Fruit fly (Drosophila melanogaster) whole organism, embryonic: ENCODE measurements around the gene NimB3.
A peak's percentile ranks its signal among the peaks of the same experiment; 100 is the strongest.

Source experiments
- Awh ChIP-seq: fragments of 200-800 bp; sonication (Bioruptor generic); IDR thresholded peaks from 2 replicates; pipeline ENCODE4, ENCODE4 v1.3.6; 2022; ENCODE audit warnings: missing biosample characterization, missing genetic modification characterization
- C15 ChIP-seq: fragments of 200-800 bp; sonication (Bioruptor generic); IDR thresholded peaks from 3 replicates; pipeline ENCODE4 v1.3.6; 2022; ENCODE audit warnings: missing biosample characterization, missing genetic modification characterization
- CG10979 ChIP-seq: fragments of 200-800 bp; sonication (Bioruptor generic); optimal IDR thresholded peaks from 2 replicates; lab custom pipeline; 2018; ENCODE audit warnings: missing biosample characterization, mild to moderate bottlenecking, missing genetic modification characterization, moderate library complexity
- CG12299 ChIP-seq: fragments of 200-800 bp; sonication (Bioruptor generic); optimal IDR thresholded peaks from 2 replicates; lab custom pipeline; 2018; ENCODE audit warnings: missing biosample characterization, mild to moderate bottlenecking, missing genetic modification characterization
- CG12659 ChIP-seq: fragments of 200-800 bp; sonication (Bioruptor generic); optimal IDR thresholded peaks from 3 replicates; lab custom pipeline; 2017; ENCODE audit warnings: mild to moderate bottlenecking, missing biosample characterization, missing genetic modification reagents, missing genetic modification characterization
- CG14710 ChIP-seq: fragments of 200-800 bp; sonication (Bioruptor generic); optimal IDR thresholded peaks from 3 replicates; lab custom pipeline; 2019; ENCODE audit warnings: missing biosample characterization, mild to moderate bottlenecking, missing genetic modification characterization, moderate library complexity
- CG1602 ChIP-seq: fragments of 200-800 bp; sonication (Bioruptor generic); optimal IDR thresholded peaks from 3 replicates; lab custom pipeline; 2016; ENCODE audit warnings: missing biosample characterization, missing genetic modification characterization
- CG17361 ChIP-seq: fragments of 200-800 bp; sonication (Bioruptor generic); IDR thresholded peaks from 3 replicates; pipeline ENCODE4 v1.3.6; 2022; ENCODE audit warnings: missing biosample characterization, missing genetic modification characterization
- CG18262 ChIP-seq: fragments of 200-800 bp; optimal IDR thresholded peaks from 3 replicates; lab custom pipeline; 2019; ENCODE audit warnings: missing biosample characterization, mild to moderate bottlenecking, missing genetic modification characterization, moderate library complexity
- CG2202 ChIP-seq: fragments of 200-800 bp; sonication (Bioruptor generic); optimal IDR thresholded peaks from 2 replicates; lab custom pipeline; 2018; ENCODE audit warnings: missing biosample characterization, mild to moderate bottlenecking, missing genetic modification characterization
- CG2712 ChIP-seq: fragments of 200-800 bp; optimal IDR thresholded peaks from 3 replicates; lab custom pipeline; 2019; ENCODE audit warnings: missing biosample characterization, mild to moderate bottlenecking, missing genetic modification characterization, moderate library complexity
- CG31365 ChIP-seq: fragments of 200-800 bp; sonication (Bioruptor generic); optimal IDR thresholded peaks from 2 replicates; lab custom pipeline; 2018; ENCODE audit warnings: missing biosample characterization, mild to moderate bottlenecking, missing genetic modification characterization
- CG3281 ChIP-seq: fragments of 200-800 bp; sonication (Bioruptor generic); optimal IDR thresholded peaks from 3 replicates; lab custom pipeline; 2017; ENCODE audit warnings: missing biosample characterization, mild to moderate bottlenecking, missing genetic modification characterization
- CG3407 ChIP-seq: fragments of 200-800 bp; sonication (Bioruptor generic); optimal IDR thresholded peaks from 2 replicates; lab custom pipeline; 2018; ENCODE audit warnings: missing biosample characterization, mild to moderate bottlenecking, missing genetic modification characterization
- CG34224 ChIP-seq: fragments of 200-800 bp; sonication (Bioruptor generic); IDR thresholded peaks from 3 replicates; pipeline ENCODE4 v1.3.6; 2022; ENCODE audit warnings: missing biosample characterization, missing genetic modification characterization; ENCODE audit not compliant: partially characterized antibody
- CG6683 ChIP-seq: fragments of 200-800 bp; sonication (Bioruptor generic); optimal IDR thresholded peaks from 2 replicates; lab custom pipeline; 2017; ENCODE audit warnings: missing biosample characterization, mild to moderate bottlenecking, missing genetic modification characterization, missing genetic modification reagents
- CG6765 ChIP-seq: fragments of 200-800 bp; sonication (Bioruptor generic); optimal IDR thresholded peaks from 3 replicates; lab custom pipeline; 2017; ENCODE audit warnings: missing biosample characterization, mild to moderate bottlenecking, missing genetic modification characterization
- CG7556 ChIP-seq: fragments of 200-800 bp; sonication (Bioruptor generic); optimal IDR thresholded peaks from 2 replicates; lab custom pipeline; 2017; ENCODE audit warnings: missing biosample characterization, mild to moderate bottlenecking, missing genetic modification characterization
- CG8089 ChIP-seq: fragments of 200-800 bp; sonication (Bioruptor generic); optimal IDR thresholded peaks from 3 replicates; lab custom pipeline; 2016; ENCODE audit warnings: missing biosample characterization, missing genetic modification characterization
- CG9437 ChIP-seq: fragments of 200-800 bp; sonication (Bioruptor generic); optimal IDR thresholded peaks from 2 replicates; lab custom pipeline; 2018; ENCODE audit warnings: missing biosample characterization, mild to moderate bottlenecking, missing genetic modification characterization
- CG9932 ChIP-seq: fragments of 200-800 bp; sonication (Bioruptor generic); IDR thresholded peaks from 2 replicates; pipeline ENCODE4 v1.3.6; 2022; ENCODE audit warnings: missing biosample characterization, missing genetic modification characterization
- D ChIP-seq, 2 experiments: fragments of 200-800 bp in 1 of 2; fragments of >200 bp in 1 of 2; sonication (Bioruptor generic) in 1 of 2; optimal IDR thresholded peaks; 2 replicates in 1 of 2; 3 replicates in 1 of 2; lab custom pipeline; 2017; ENCODE audit warnings: mild to moderate bottlenecking in 1 of 2, missing biosample characterization in 1 of 2, missing genetic modification characterization in 1 of 2, missing genetic modification reagents in 1 of 2
- D19B ChIP-seq: fragments of 200-800 bp; sonication (Bioruptor generic); optimal IDR thresholded peaks from 2 replicates; lab custom pipeline; 2017; ENCODE audit warnings: missing biosample characterization, mild to moderate bottlenecking, missing genetic modification characterization
- Dek ChIP-seq: fragments of 200-800 bp; sonication (Bioruptor generic); optimal IDR thresholded peaks from 3 replicates; lab custom pipeline; 2019; ENCODE audit warnings: missing biosample characterization, mild to moderate bottlenecking, missing genetic modification characterization, moderate library complexity
- Ets97D ChIP-seq: fragments of 200-800 bp; sonication (Bioruptor generic); optimal IDR thresholded peaks from 3 replicates; lab custom pipeline; 2016; ENCODE audit warnings: missing biosample characterization, missing genetic modification characterization
- Fer1 ChIP-seq: fragments of 200-800 bp; sonication (Bioruptor generic); optimal IDR thresholded peaks from 2 replicates; lab custom pipeline; 2017; ENCODE audit warnings: missing biosample characterization, mild to moderate bottlenecking, missing genetic modification characterization
- HLH4C ChIP-seq: fragments of 200-800 bp; sonication (Bioruptor generic); IDR thresholded peaks from 3 replicates; pipeline ENCODE4 v1.3.6; 2022; ENCODE audit warnings: missing biosample characterization, missing genetic modification characterization; ENCODE audit not compliant: partially characterized antibody
- Hr78 ChIP-seq, 2 experiments: fragments of 200-800 bp in 1 of 2; fragments of >200 bp in 1 of 2; sonication (Bioruptor generic) in 1 of 2; optimal IDR thresholded peaks; 2 replicates each; lab custom pipeline; 2017 to 2019; ENCODE audit warnings: missing biosample characterization in 2 of 2, missing genetic modification characterization in 2 of 2, mild to moderate bottlenecking in 1 of 2, moderate library complexity in 1 of 2
- Mes4 ChIP-seq: fragments of 200-800 bp; sonication (Bioruptor generic); optimal IDR thresholded peaks from 2 replicates; lab custom pipeline; 2016; ENCODE audit warnings: missing biosample characterization, missing genetic modification characterization
- Nf-YC ChIP-seq: fragments of 200-800 bp; optimal IDR thresholded peaks from 3 replicates; lab custom pipeline; 2019; ENCODE audit warnings: missing biosample characterization, mild to moderate bottlenecking, missing genetic modification characterization, moderate library complexity
- Rfx ChIP-seq: fragments of 200-800 bp; sonication (Bioruptor generic); IDR thresholded peaks from 2 replicates; pipeline ENCODE4 v1.3.6; 2022; ENCODE audit warnings: missing biosample characterization, missing genetic modification characterization
- Spps ChIP-seq: fragments of 200-800 bp; sonication (Bioruptor generic); optimal IDR thresholded peaks from 2 replicates; lab custom pipeline; 2018; ENCODE audit warnings: missing biosample characterization, mild to moderate bottlenecking, missing genetic modification characterization
- al ChIP-seq: fragments of 200-800 bp; sonication (Bioruptor generic); IDR thresholded peaks from 2 replicates; pipeline ENCODE4 v1.3.6; 2022; ENCODE audit warnings: missing biosample characterization, missing genetic modification characterization
- cato ChIP-seq: fragments of 200-800 bp; sonication (Bioruptor generic); optimal IDR thresholded peaks from 2 replicates; lab custom pipeline; 2016; ENCODE audit warnings: missing biosample characterization, missing genetic modification characterization, borderline replicate concordance
- chif ChIP-seq, 2 experiments: fragments of 200-800 bp; sonication (Bioruptor generic); optimal IDR thresholded peaks; 3 replicates each; lab custom pipeline; 2016; ENCODE audit warnings: missing biosample characterization in 2 of 2, missing genetic modification characterization in 2 of 2
- eve ChIP-seq, 2 experiments: fragments of >200 bp; optimal IDR thresholded peaks; 2 replicates each; lab custom pipeline; 2017; ENCODE audit warnings: missing biosample characterization in 2 of 2, missing genetic modification characterization in 2 of 2
- fru ChIP-seq: fragments of >200 bp; optimal IDR thresholded peaks from 2 replicates; lab custom pipeline; 2017
- ftz-f1 ChIP-seq: fragments of 200-800 bp; sonication (Bioruptor generic); optimal IDR thresholded peaks from 2 replicates; lab custom pipeline; 2016; ENCODE audit warnings: missing biosample characterization, missing genetic modification characterization
- lmd ChIP-seq: fragments of 200-800 bp; sonication (Bioruptor generic); IDR thresholded peaks from 2 replicates; pipeline ENCODE4 v1.3.6; 2022; ENCODE audit warnings: missing biosample characterization, missing genetic modification characterization
- luna ChIP-seq: fragments of 200-800 bp; sonication (Bioruptor generic); optimal IDR thresholded peaks from 2 replicates; lab custom pipeline; 2016; ENCODE audit warnings: missing biosample characterization, missing genetic modification characterization
- odd ChIP-seq: fragments of 200-800 bp; sonication (Bioruptor generic); optimal IDR thresholded peaks from 2 replicates; lab custom pipeline; 2017; ENCODE audit warnings: missing biosample characterization, mild to moderate bottlenecking, missing genetic modification characterization
- p53 ChIP-seq: fragments of 200-800 bp; sonication (Bioruptor generic); optimal IDR thresholded peaks from 2 replicates; lab custom pipeline; 2016; ENCODE audit warnings: missing biosample characterization, missing genetic modification characterization
- peb ChIP-seq: fragments of 200-800 bp; sonication (Bioruptor generic); IDR thresholded peaks from 2 replicates; pipeline ENCODE4 v1.3.6; 2022; ENCODE audit warnings: missing biosample characterization, missing genetic modification characterization
- pros ChIP-seq: fragments of 200-800 bp; sonication (Bioruptor generic); optimal IDR thresholded peaks from 3 replicates; lab custom pipeline; 2019; ENCODE audit warnings: missing biosample characterization, mild to moderate bottlenecking, missing genetic modification characterization, moderate library complexity
- sima ChIP-seq: fragments of 200-800 bp; sonication (Bioruptor generic); optimal IDR thresholded peaks from 2 replicates; lab custom pipeline; 2016; ENCODE audit warnings: missing biosample characterization, missing genetic modification characterization
- stwl ChIP-seq: fragments of 200-800 bp; sonication (Bioruptor generic); optimal IDR thresholded peaks from 3 replicates; lab custom pipeline; 2018; ENCODE audit warnings: missing biosample characterization, mild to moderate bottlenecking, missing genetic modification characterization, moderate library complexity
- wor ChIP-seq: fragments of 200-800 bp; sonication (Bioruptor generic); IDR thresholded peaks from 2 replicates; pipeline ENCODE4 v1.3.6; 2022; ENCODE audit warnings: missing biosample characterization, missing genetic modification characterization
- zen2 ChIP-seq: fragments of 200-800 bp; sonication (Bioruptor generic); IDR thresholded peaks from 3 replicates; pipeline ENCODE4 v1.3.6; 2022; ENCODE audit warnings: missing biosample characterization, missing genetic modification characterization; ENCODE audit not compliant: partially characterized antibody
- zfh1 ChIP-seq: fragments of 200-800 bp; sonication (Bioruptor generic); IDR thresholded peaks from 3 replicates; pipeline ENCODE4 v1.3.6; 2022; ENCODE audit warnings: missing biosample characterization, missing genetic modification characterization

Gene NimB3

DNA sequence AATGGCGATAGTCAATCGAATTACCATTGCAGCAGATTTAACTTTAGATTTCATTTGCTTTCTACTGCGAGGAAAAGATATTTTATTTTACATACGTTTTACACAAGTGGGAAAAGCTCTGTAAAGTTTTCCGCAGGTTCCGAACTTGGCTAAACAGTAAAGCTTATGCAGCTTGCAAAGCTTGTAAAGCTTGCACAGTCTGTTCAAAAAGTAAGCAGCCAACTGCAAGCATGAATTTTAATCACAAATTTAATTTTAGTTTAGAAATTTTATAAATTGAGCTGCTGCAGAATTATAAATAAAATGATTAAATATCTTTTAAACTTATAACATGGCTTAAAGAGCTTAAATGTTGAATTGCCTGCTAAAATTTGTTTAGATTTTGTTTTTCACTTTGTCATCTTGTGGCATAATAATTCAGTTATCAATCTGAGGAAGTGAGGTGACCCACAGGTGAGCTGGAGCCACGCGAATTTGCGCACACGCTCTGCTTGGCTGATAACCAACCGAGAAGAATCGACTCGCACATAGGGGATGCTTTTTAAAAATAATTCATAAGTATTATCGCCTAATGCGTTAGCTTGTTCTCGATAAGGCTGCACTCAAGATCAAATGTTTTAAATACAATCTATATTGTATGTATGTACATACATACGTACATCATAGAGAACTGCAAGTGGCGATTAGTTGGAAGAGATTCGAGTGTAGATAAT is 44.0 kb upstream of the NimB3 start (continued):
- TF ChIP-seq CG3407 (GFP tag; lab: Kevin White, UChicago) (no peak), odd (no peak), pros (GFP tag; lab: Kevin White, UChicago) (no peak), CG14710 (tag; lab: Kevin White, UChicago) (no peak), CG18262 (tag; lab: Kevin White, UChicago) (no peak), peb (no peak), luna (GFP tag; lab: Kevin White, UChicago) (no peak), CG7556 (GFP tag; lab: Kevin White, UChicago) (no peak), Awh (0 out of 2 replicates have a peak, but pooled peaks have one; percentile 22), eve (GFP tag; optimal IDR thresholded peaks at IDR 0.05; lab: Kevin White, UChicago) (no peak), HLH4C (GFP tag; lab: Robert Waterston, UW) (no peak), chif (GFP tag; optimal IDR thresholded peaks at IDR 0.05; lab: Kevin White, UChicago) (no peak), Dek (tag; lab: Kevin White, UChicago) (peak; percentile 53), CG8089 (GFP tag; lab: Kevin White, UChicago) (no peak), Nf-YC (tag; lab: Kevin White, UChicago) (no peak), CG2202 (tag; lab: Kevin White, UChicago) (no peak), CG12659 (GFP tag; lab: Kevin White, UChicago) (peak; percentile 12), ftz-f1 (GFP tag; lab: Kevin White, UChicago) (no peak), Fer1 (GFP tag; lab: Kevin White, UChicago) (peak; percentile 70), Hr78 (GFP tag; optimal IDR thresholded peaks at IDR 0.05; lab: Kevin White, UChicago) (no peak), zfh1 (no peak), CG6683 (no peak), al (GFP tag; lab: Robert Waterston, UW) (peak; percentile 39; the same call in 1 of the 2 replicates), fru (lab: Kevin White, UChicago) (no peak), D19B (GFP tag; lab: Kevin White, UChicago) (no peak), wor (GFP tag; lab: Robert Waterston, UW) (no peak), CG12299 (tag; lab: Kevin White, UChicago) (peak; percentile 26), Ets97D (GFP tag; lab: Kevin White, UChicago) (no peak), cato (GFP tag; lab: Kevin White, UChicago) (no peak), CG3281 (peak; percentile 45), CG1602 (GFP tag; lab: Kevin White, UChicago) (no peak), p53 (GFP tag; lab: Kevin White, UChicago) (no peak), CG31365 (tag; lab: Kevin White, UChicago) (no peak), D (optimal IDR thresholded peaks at IDR 0.05; lab: Kevin White, UChicago) (no peak), D (GFP tag; optimal IDR thresholded peaks at IDR 0.05; lab: Kevin White, UChicago) (no peak), Mes4 (no peak), Rfx (GFP tag; lab: Robert Waterston, UW) (peak; percentile 83), stwl (tag; lab: Kevin White, UChicago) (no peak), Spps (tag; lab: Kevin White, UChicago) (no peak), CG17361 (GFP tag; lab: Robert Waterston, UW) (no peak), lmd (GFP tag; lab: Robert Waterston, UW) (peak; percentile 64; the same call in 1 of the 2 replicates), CG34224 (GFP tag; lab: Robert Waterston, UW) (no peak; the same call in 2 of the 3 replicates), CG10979 (tag; lab: Kevin White, UChicago) (no peak), CG2712 (tag; lab: Kevin White, UChicago) (peak; percentile 61), zen2 (GFP tag; lab: Robert Waterston, UW) (no peak), sima (GFP tag; lab: Kevin White, UChicago) (no peak), C15 (no peak), CG9932 (peak; percentile 76), CG6765 (GFP tag; lab: Kevin White, UChicago) (no peak), CG9437 (GFP tag; lab: Kevin White, UChicago) (no peak)
